Worm (Caenorhabditis elegans) whole organism, L2 larva: ENCODE data around the gene C50F4.4.

Experiments
- C34F6.9 ChIP-seq: fragments of 150-350 bp; optimal IDR thresholded peaks from 2 replicates; lab custom pipeline; 2014; ENCODE audit warnings: missing biosample characterization, missing genetic modification characterization
- F13H6.1 ChIP-seq: sonication (generic microtip); optimal IDR thresholded peaks from 2 replicates; lab custom pipeline; 2016; ENCODE audit warnings: missing genetic modification characterization, missing compliant biosample characterization
- R02D3.7 ChIP-seq: fragments of 150-350 bp; optimal IDR thresholded peaks from 2 replicates; lab custom pipeline; 2014; ENCODE audit warnings: missing biosample characterization, missing genetic modification characterization
- ZK546.5 ChIP-seq: sonication (generic microtip); optimal IDR thresholded peaks from 2 replicates; lab custom pipeline; 2017; ENCODE audit warnings: missing biosample characterization, missing genetic modification characterization
- aly-2 ChIP-seq: fragments of 150-350 bp; optimal IDR thresholded peaks from 2 replicates; lab custom pipeline; 2014; ENCODE audit warnings: missing biosample characterization, missing genetic modification characterization
- ama-1 ChIP-seq: fragments of 150-350 bp; optimal IDR thresholded peaks from 2 replicates; lab custom pipeline; 2018; ENCODE audit warnings: inconsistent platforms
- blmp-1 ChIP-seq: sonication (generic microtip); optimal IDR thresholded peaks from 2 replicates; lab custom pipeline; 2017; ENCODE audit warnings: missing genetic modification characterization, mild to moderate bottlenecking, missing compliant biosample characterization, antibody characterized with exemption, moderate library complexity; ENCODE audit not compliant: insufficient read depth
- ceh-16 ChIP-seq: fragments of 150-350 bp; optimal IDR thresholded peaks from 2 replicates; lab custom pipeline; 2014; ENCODE audit warnings: missing biosample characterization, missing genetic modification characterization
- ceh-82 ChIP-seq: fragments of 150-350 bp; optimal IDR thresholded peaks from 2 replicates; lab custom pipeline; 2014; ENCODE audit warnings: missing biosample characterization, missing genetic modification characterization
- crh-2 ChIP-seq: sonication (generic microtip); optimal IDR thresholded peaks from 2 replicates; lab custom pipeline; 2017; ENCODE audit warnings: missing biosample characterization, missing genetic modification characterization
- egl-27 ChIP-seq: sonication (generic microtip); optimal IDR thresholded peaks from 3 replicates; lab custom pipeline; 2017; ENCODE audit warnings: missing biosample characterization, missing genetic modification reagents, missing genetic modification characterization
- elt-1 ChIP-seq: fragments of 150-350 bp; optimal IDR thresholded peaks from 2 replicates; lab custom pipeline; 2014; ENCODE audit warnings: missing biosample characterization, missing genetic modification characterization
- fos-1 ChIP-seq: fragments of 150-350 bp; optimal IDR thresholded peaks from 2 replicates; lab custom pipeline; 2014; ENCODE audit warnings: missing biosample characterization, missing genetic modification characterization
- gmeb-1 ChIP-seq: fragments of 150-350 bp; optimal IDR thresholded peaks from 2 replicates; lab custom pipeline; 2014; ENCODE audit warnings: missing biosample characterization, missing genetic modification characterization
- lin-13 ChIP-seq: fragments of 150-350 bp; optimal IDR thresholded peaks from 2 replicates; lab custom pipeline; 2014; ENCODE audit warnings: missing biosample characterization, missing genetic modification reagents, missing genetic modification characterization
- lsy-2 ChIP-seq, 2 experiments: fragments of 150-350 bp in 1 of 2; sonication (generic microtip) in 1 of 2; optimal IDR thresholded peaks; 2 replicates each; lab custom pipeline; 2014 to 2017; ENCODE audit warnings: missing biosample characterization in 2 of 2, missing genetic modification characterization in 2 of 2
- mab-5 ChIP-seq: fragments of 150-350 bp; optimal IDR thresholded peaks from 2 replicates; lab custom pipeline; 2014; ENCODE audit warnings: missing biosample characterization, missing genetic modification characterization
- mbf-1 ChIP-seq: sonication (generic microtip); optimal IDR thresholded peaks from 2 replicates; lab custom pipeline; 2017; ENCODE audit warnings: missing biosample characterization, missing genetic modification characterization
- mdl-1 ChIP-seq, 2 experiments: fragments of 150-350 bp in 1 of 2; sonication (generic microtip) in 1 of 2; optimal IDR thresholded peaks; 2 replicates each; lab custom pipeline; 2017; ENCODE audit warnings: missing biosample characterization in 2 of 2, missing genetic modification characterization in 2 of 2
- nhr-11 ChIP-seq: fragments of 150-350 bp; optimal IDR thresholded peaks from 2 replicates; lab custom pipeline; 2014; ENCODE audit warnings: missing biosample characterization, missing genetic modification characterization
- nhr-12 ChIP-seq: fragments of 150-350 bp; optimal IDR thresholded peaks from 2 replicates; lab custom pipeline; 2014; ENCODE audit warnings: missing biosample characterization, missing genetic modification characterization
- nhr-129 ChIP-seq: fragments of 150-350 bp; optimal IDR thresholded peaks from 2 replicates; lab custom pipeline; 2014; ENCODE audit warnings: missing biosample characterization, missing genetic modification characterization
- nhr-21 ChIP-seq: fragments of 150-350 bp; optimal IDR thresholded peaks from 2 replicates; lab custom pipeline; 2014; ENCODE audit warnings: missing biosample characterization, missing genetic modification characterization
- nhr-23 ChIP-seq: fragments of 150-350 bp; optimal IDR thresholded peaks from 2 replicates; lab custom pipeline; 2014; ENCODE audit warnings: missing biosample characterization, missing genetic modification reagents, missing genetic modification characterization
- nhr-237 ChIP-seq: fragments of 150-350 bp; optimal IDR thresholded peaks from 2 replicates; lab custom pipeline; 2014; ENCODE audit warnings: missing biosample characterization, missing genetic modification characterization
- nhr-25 ChIP-seq: fragments of 150-350 bp; sonication (generic microtip); optimal IDR thresholded peaks from 3 replicates; lab custom pipeline; 2014; ENCODE audit warnings: missing biosample characterization, missing genetic modification characterization
- nhr-6 ChIP-seq: fragments of 150-350 bp; optimal IDR thresholded peaks from 2 replicates; lab custom pipeline; 2014; ENCODE audit warnings: missing biosample characterization, missing genetic modification characterization
- peb-1 ChIP-seq: fragments of 150-350 bp; optimal IDR thresholded peaks from 2 replicates; lab custom pipeline; 2014; ENCODE audit warnings: missing biosample characterization, missing genetic modification characterization
- sem-4 ChIP-seq: fragments of 150-350 bp; optimal IDR thresholded peaks from 2 replicates; lab custom pipeline; 2014; ENCODE audit warnings: missing biosample characterization, missing genetic modification reagents, missing genetic modification characterization
- skn-1 ChIP-seq: sonication (generic microtip); optimal IDR thresholded peaks from 2 replicates; lab custom pipeline; 2017; ENCODE audit warnings: missing biosample characterization, missing genetic modification characterization
- sma-3 ChIP-seq: sonication (generic microtip); optimal IDR thresholded peaks from 2 replicates; lab custom pipeline; 2016; ENCODE audit warnings: missing genetic modification reagents, missing genetic modification characterization, missing compliant biosample characterization
- sma-9 ChIP-seq, 2 experiments: fragments of 150-350 bp in 1 of 2; sonication (generic microtip) in 1 of 2; optimal IDR thresholded peaks; 2 replicates each; lab custom pipeline; 2014 to 2016; ENCODE audit warnings: missing genetic modification characterization in 2 of 2, mild to moderate bottlenecking in 1 of 2, missing biosample characterization in 1 of 2, missing compliant biosample characterization in 1 of 2, missing genetic modification reagents in 1 of 2, moderate library complexity in 1 of 2
- snpc-4 ChIP-seq: fragments of 150-350 bp; optimal IDR thresholded peaks from 2 replicates; lab custom pipeline; 2014; ENCODE audit warnings: missing biosample characterization, missing genetic modification characterization
- unc-39 ChIP-seq: fragments of 150-350 bp; optimal IDR thresholded peaks from 2 replicates; lab custom pipeline; 2014; ENCODE audit warnings: missing biosample characterization, missing genetic modification characterization
- unc-62 ChIP-seq: fragments of 150-350 bp; optimal IDR thresholded peaks from 2 replicates; lab custom pipeline; 2014; ENCODE audit warnings: missing biosample characterization, missing genetic modification reagents, missing genetic modification characterization
- zag-1 ChIP-seq: fragments of 150-350 bp; optimal IDR thresholded peaks from 2 replicates; lab custom pipeline; 2014; ENCODE audit warnings: missing biosample characterization, missing genetic modification characterization
- ztf-11 ChIP-seq: sonication (generic microtip); optimal IDR thresholded peaks from 2 replicates; lab custom pipeline; 2017; ENCODE audit warnings: missing biosample characterization, missing genetic modification characterization
- ztf-4 ChIP-seq: fragments of 150-350 bp; optimal IDR thresholded peaks from 2 replicates; lab custom pipeline; 2014; ENCODE audit warnings: missing biosample characterization, missing genetic modification characterization

Gene C50F4.4

DNA sequence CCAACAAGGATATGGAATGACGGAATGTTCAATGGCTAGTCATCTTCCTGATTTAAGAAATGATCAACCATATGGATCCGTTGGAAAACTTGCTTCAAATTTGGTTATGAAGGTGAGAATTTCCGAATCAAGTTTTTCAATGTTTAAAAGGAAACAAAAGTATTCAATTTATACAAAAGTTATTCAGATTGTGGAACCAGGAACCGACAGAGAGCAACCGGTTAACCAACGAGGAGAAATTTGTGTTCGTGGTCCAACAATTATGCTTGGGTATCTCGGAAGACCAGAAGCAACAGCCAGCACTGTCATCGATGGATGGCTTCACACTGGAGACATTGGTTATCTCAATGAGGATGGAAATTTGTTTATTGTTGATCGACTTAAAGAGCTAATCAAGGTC is 27.0 kb upstream of the C50F4.4 start:
- no peak for TF ChIP-seq ZK546.5 (tag; lab: Kevin White, UChicago)

ce11 chrV:9513590-9513989 is 23.0 kb upstream of the C50F4.4 start, which contains the start of gene eif-2Bdelta:
eif-2Bdelta (plus strand) TSS chrV:9513824.
- TF ChIP-seq mab-5 (tag; lab: Kevin White, UChicago) = peak; percentile 58
- no peak for TF ChIP-seq R02D3.7 (tag; lab: Kevin White, UChicago)
- TF ChIP-seq unc-62 (GFP tag; lab: Kevin White, UChicago) = no peak
- peak; percentile 73 for TF ChIP-seq gmeb-1 (tag; lab: Kevin White, UChicago)
- peak; percentile 82 for TF ChIP-seq C34F6.9 (tag; lab: Kevin White, UChicago)
- peak; percentile 39 for TF ChIP-seq nhr-25
- TF ChIP-seq lsy-2 (tag; optimal IDR thresholded peaks at IDR 0.05; lab: Kevin White, UChicago) = peak; percentile 68 to 80
- TF ChIP-seq F13H6.1 (tag; lab: Kevin White, UChicago) = peak; percentile 38
- TF ChIP-seq nhr-6 (tag; lab: Kevin White, UChicago) = no peak
- TF ChIP-seq sma-9 (GFP tag; optimal IDR thresholded peaks at IDR 0.05; lab: Kevin White, UChicago) = peak; percentile 74
- TF ChIP-seq sma-9 (tag; optimal IDR thresholded peaks at IDR 0.05; lab: Kevin White, UChicago) = no peak
- no peak for TF ChIP-seq nhr-23
- TF ChIP-seq zag-1 (tag; lab: Kevin White, UChicago) = no peak
- TF ChIP-seq aly-2 (tag; lab: Kevin White, UChicago) = no peak
- peak; percentile 46 for TF ChIP-seq sma-3 (GFP tag; lab: Kevin White, UChicago)
- peak; percentile 10 for TF ChIP-seq crh-2 (tag; lab: Kevin White, UChicago)
- TF ChIP-seq snpc-4 (tag; lab: Kevin White, UChicago) = peak; percentile 51

ce11 chrV:9516280-9516679 is 20.3 kb upstream of the C50F4.4 start:
- no peak for TF ChIP-seq nhr-237 (tag; lab: Kevin White, UChicago)
- no peak for TF ChIP-seq egl-27 (tag; lab: Kevin White, UChicago)
- TF ChIP-seq snpc-4 (tag; lab: Kevin White, UChicago) = no peak
- no peak for TF ChIP-seq ceh-82 (tag; lab: Kevin White, UChicago)
- TF ChIP-seq ama-1 (lab: Kevin White, UChicago) = no peak
- no peak for TF ChIP-seq unc-39 (tag; lab: Kevin White, UChicago)
- TF ChIP-seq ztf-4 (tag; lab: Kevin White, UChicago) = no peak
- TF ChIP-seq mbf-1 (tag; lab: Kevin White, UChicago) = no peak
- no peak for TF ChIP-seq ztf-11 (tag; lab: Kevin White, UChicago)
- peak; percentile 71 for TF ChIP-seq nhr-25
- TF ChIP-seq nhr-6 (tag; lab: Kevin White, UChicago) = peak; percentile 62
- peak; percentile 97 for TF ChIP-seq nhr-21 (tag; lab: Kevin White, UChicago)
- TF ChIP-seq lsy-2 (tag; optimal IDR thresholded peaks at IDR 0.05; lab: Kevin White, UChicago) = peak in 1 of 2 experiments; percentile 31
- TF ChIP-seq R02D3.7 (tag; lab: Kevin White, UChicago) = no peak
- peak in 1 of 2 experiments; percentile 40 for TF ChIP-seq mdl-1 (tag; optimal IDR thresholded peaks at IDR 0.05; lab: Kevin White, UChicago)
- no peak for TF ChIP-seq elt-1
- TF ChIP-seq gmeb-1 (tag; lab: Kevin White, UChicago) = peak; percentile 55
- no peak for TF ChIP-seq lin-13 (GFP tag; lab: Kevin White, UChicago)
- TF ChIP-seq unc-62 (GFP tag; lab: Kevin White, UChicago) = no peak
- peak; percentile 74 for TF ChIP-seq blmp-1 (tag; lab: Kevin White, UChicago)
- peak; percentile 78 for TF ChIP-seq crh-2 (tag; lab: Kevin White, UChicago)
- no peak for TF ChIP-seq ceh-16 (tag; lab: Kevin White, UChicago)
- TF ChIP-seq nhr-129 = peak; percentile 63
- peak; percentile 69 for TF ChIP-seq sma-3 (GFP tag; lab: Kevin White, UChicago)
- no peak for TF ChIP-seq C34F6.9 (tag; lab: Kevin White, UChicago)
- TF ChIP-seq sma-9 (GFP tag; optimal IDR thresholded peaks at IDR 0.05; lab: Kevin White, UChicago) = peak; percentile 96
- TF ChIP-seq sma-9 (tag; optimal IDR thresholded peaks at IDR 0.05; lab: Kevin White, UChicago) = no peak
- no peak for TF ChIP-seq nhr-11 (tag; lab: Kevin White, UChicago)
- TF ChIP-seq fos-1 (tag; lab: Kevin White, UChicago) = no peak
- no peak for TF ChIP-seq skn-1
- TF ChIP-seq sem-4 = no peak
- TF ChIP-seq peb-1 (tag; lab: Kevin White, UChicago) = no peak
- TF ChIP-seq nhr-12 (tag; lab: Kevin White, UChicago) = no peak
